Worm (Caenorhabditis elegans) whole organism, young adult: ENCODE results near the gene srh-92.
A peak's percentile ranks its signal among the peaks of the same experiment; 100 is the strongest.

Experiments used
- C06A6.2 ChIP-seq: fragments of 200-800 bp; sonication (Bioruptor generic); conservative IDR thresholded peaks from 2 replicates; pipeline ENCODE4 v1.3.6; 2022; ENCODE audit warnings: missing genetic modification characterization, missing compliant biosample characterization
- D2030.7 ChIP-seq: fragments of 200-800 bp; sonication (Bioruptor generic); IDR thresholded peaks from 2 replicates; pipeline ENCODE4 v1.3.6; 2022; ENCODE audit warnings: missing genetic modification reagents, missing genetic modification characterization, missing compliant biosample characterization
- F22D6.2 ChIP-seq: sonication (generic microtip); optimal IDR thresholded peaks from 2 replicates; lab custom pipeline; 2016; ENCODE audit warnings: mild to moderate bottlenecking, missing genetic modification characterization, missing compliant biosample characterization
- F52B5.7 ChIP-seq: sonication (generic microtip); optimal IDR thresholded peaks from 2 replicates; lab custom pipeline; 2016; ENCODE audit warnings: mild to moderate bottlenecking, missing genetic modification characterization, missing compliant biosample characterization
- K11D2.4 ChIP-seq: fragments of 200-800 bp; sonication (Bioruptor generic); IDR thresholded peaks from 2 replicates; pipeline ENCODE4 v1.3.6; 2022; ENCODE audit warnings: missing genetic modification reagents, missing genetic modification characterization, missing compliant biosample characterization
- T26A5.8 ChIP-seq: sonication (generic microtip); optimal IDR thresholded peaks from 2 replicates; lab custom pipeline; 2016; ENCODE audit warnings: missing genetic modification characterization, missing compliant biosample characterization
- Y53G8AR.9 ChIP-seq: fragments of 200-800 bp; sonication (Bioruptor generic); conservative IDR thresholded peaks from 2 replicates; pipeline ENCODE4 v1.3.6; 2022; ENCODE audit warnings: missing genetic modification reagents, missing genetic modification characterization, missing compliant biosample characterization
- Y79H2A.3 ChIP-seq: fragments of 200-800 bp; sonication (Bioruptor generic); conservative IDR thresholded peaks from 2 replicates; pipeline ENCODE4 v1.3.6; 2022; ENCODE audit warnings: missing genetic modification reagents, missing genetic modification characterization, missing compliant biosample characterization
- Y95B8A.8 ChIP-seq: fragments of 200-800 bp; sonication (Bioruptor generic); IDR thresholded peaks from 2 replicates; pipeline ENCODE4 v1.3.6; 2022; ENCODE audit warnings: missing genetic modification reagents, missing genetic modification characterization, missing compliant biosample characterization
- atf-7 ChIP-seq: sonication (generic microtip); optimal IDR thresholded peaks from 2 replicates; lab custom pipeline; 2017; ENCODE audit warnings: mild to moderate bottlenecking, missing genetic modification characterization, missing compliant biosample characterization
- athp-1 ChIP-seq: sonication (generic microtip); optimal IDR thresholded peaks from 2 replicates; lab custom pipeline; 2017; ENCODE audit warnings: mild to moderate bottlenecking, missing genetic modification characterization, missing compliant biosample characterization
- attf-3 ChIP-seq: fragments of 200-800 bp; sonication (Bioruptor generic); conservative IDR thresholded peaks from 2 replicates; pipeline ENCODE4 v1.3.6; 2022; ENCODE audit warnings: missing genetic modification reagents, missing genetic modification characterization, missing compliant biosample characterization
- attf-5 ChIP-seq: fragments of 200-800 bp; sonication (Bioruptor generic); optimal IDR thresholded peaks from 2 replicates; lab custom pipeline; 2018; ENCODE audit warnings: mild to moderate bottlenecking, missing genetic modification characterization, missing compliant biosample characterization
- attf-6 ChIP-seq: fragments of 200-800 bp; sonication (Bioruptor generic); IDR thresholded peaks from 2 replicates; pipeline ENCODE4 v1.3.6; 2022; ENCODE audit warnings: missing genetic modification reagents, missing genetic modification characterization, missing compliant biosample characterization
- bed-1 ChIP-seq: fragments of 200-800 bp; sonication (Bioruptor generic); IDR thresholded peaks from 2 replicates; pipeline ENCODE4 v1.3.6; 2022; ENCODE audit warnings: missing genetic modification reagents, missing genetic modification characterization, missing compliant biosample characterization
- ccch-3 ChIP-seq: fragments of 200-800 bp; sonication (Bioruptor generic); optimal IDR thresholded peaks from 2 replicates; lab custom pipeline; 2018; ENCODE audit warnings: mild to moderate bottlenecking, missing genetic modification characterization, missing compliant biosample characterization
- cebp-1 ChIP-seq, 2 experiments: fragments of 200-800 bp in 1 of 2; sonication (Bioruptor generic) in 1 of 2; sonication (generic microtip) in 1 of 2; IDR thresholded peaks in 1 of 2; optimal IDR thresholded peaks in 1 of 2; 2 replicates each; pipeline versions ENCODE4 v1.3.6 to Lab custom; 2017 to 2022; ENCODE audit warnings: missing compliant biosample characterization in 2 of 2, missing genetic modification characterization in 2 of 2, mild to moderate bottlenecking in 1 of 2, missing genetic modification reagents in 1 of 2, moderate library complexity in 1 of 2
- cebp-2 ChIP-seq: fragments of 200-800 bp; sonication (Bioruptor generic); IDR thresholded peaks from 2 replicates; pipeline ENCODE4 v1.3.6; 2022; ENCODE audit warnings: missing genetic modification characterization, missing compliant biosample characterization
- ceh-100 ChIP-seq: fragments of 200-800 bp; sonication (Bioruptor generic); IDR thresholded peaks from 2 replicates; pipeline ENCODE4 v1.3.6; 2022; ENCODE audit warnings: missing genetic modification reagents, missing genetic modification characterization, missing compliant biosample characterization
- ceh-40 ChIP-seq: fragments of 200-800 bp; sonication (Bioruptor generic); IDR thresholded peaks from 2 replicates; pipeline ENCODE4 v1.3.6; 2022; ENCODE audit warnings: missing genetic modification characterization, missing compliant biosample characterization
- ceh-79 ChIP-seq: sonication (generic microtip); optimal IDR thresholded peaks from 2 replicates; lab custom pipeline; 2017; ENCODE audit warnings: mild to moderate bottlenecking, missing genetic modification characterization, missing compliant biosample characterization
- die-1 ChIP-seq: sonication (generic microtip); optimal IDR thresholded peaks from 2 replicates; lab custom pipeline; 2016; ENCODE audit warnings: missing genotype, mild to moderate bottlenecking, missing genetic modification characterization, missing compliant biosample characterization
- dpff-1 ChIP-seq: sonication (generic microtip); optimal IDR thresholded peaks from 2 replicates; lab custom pipeline; 2017; ENCODE audit warnings: mild to moderate bottlenecking, missing genetic modification characterization, missing compliant biosample characterization
- ekl-4 ChIP-seq: fragments of 200-800 bp; sonication (Bioruptor generic); IDR thresholded peaks from 2 replicates; pipeline ENCODE4 v1.3.6; 2022; ENCODE audit warnings: missing genetic modification reagents, missing genetic modification characterization, missing compliant biosample characterization
- ets-4 ChIP-seq: fragments of 200-800 bp; sonication (Bioruptor generic); optimal IDR thresholded peaks from 2 replicates; lab custom pipeline; 2018; ENCODE audit warnings: mild to moderate bottlenecking, missing genetic modification characterization, missing compliant biosample characterization
- hrde-1 ChIP-seq: sonication (generic microtip); optimal IDR thresholded peaks from 2 replicates; lab custom pipeline; 2016; ENCODE audit warnings: missing genetic modification characterization, mild to moderate bottlenecking, missing compliant biosample characterization, moderate library complexity, missing genotype, missing genetic modification reagents, borderline replicate concordance
- hsf-1 ChIP-seq: fragments of 200-800 bp; sonication (Bioruptor generic); IDR thresholded peaks from 2 replicates; pipeline ENCODE4 v1.3.6; 2022; ENCODE audit warnings: missing genetic modification reagents, missing genetic modification characterization, missing compliant biosample characterization
- let-526 ChIP-seq: fragments of 200-800 bp; sonication (Bioruptor generic); IDR thresholded peaks from 2 replicates; pipeline ENCODE4 v1.3.6; 2022; ENCODE audit warnings: missing genetic modification reagents, missing genetic modification characterization, missing compliant biosample characterization
- let-607 ChIP-seq, 2 experiments: fragments of 200-800 bp in 1 of 2; sonication (Bioruptor generic) in 1 of 2; sonication (generic microtip) in 1 of 2; optimal IDR thresholded peaks; 2 replicates each; lab custom pipeline; 2016 to 2018; ENCODE audit warnings: mild to moderate bottlenecking in 2 of 2, missing compliant biosample characterization in 2 of 2, missing genetic modification characterization in 2 of 2, moderate library complexity in 2 of 2, missing genotype in 1 of 2
- lin-26 ChIP-seq: fragments of 200-800 bp; sonication (Bioruptor generic); IDR thresholded peaks from 2 replicates; pipeline ENCODE4 v1.3.6; 2022; ENCODE audit warnings: missing genetic modification reagents, missing genetic modification characterization, missing compliant biosample characterization
- lin-40 ChIP-seq: sonication (generic microtip); optimal IDR thresholded peaks from 2 replicates; lab custom pipeline; 2016; ENCODE audit warnings: missing genetic modification characterization, mild to moderate bottlenecking, missing compliant biosample characterization, missing genotype, missing genetic modification reagents
- lin-54 ChIP-seq: fragments of 200-800 bp; sonication (Bioruptor generic); optimal IDR thresholded peaks from 2 replicates; lab custom pipeline; 2018; ENCODE audit warnings: mild to moderate bottlenecking, missing genetic modification characterization, missing compliant biosample characterization
- madf-10 ChIP-seq: sonication (generic microtip); optimal IDR thresholded peaks from 2 replicates; lab custom pipeline; 2016; ENCODE audit warnings: mild to moderate bottlenecking, missing genetic modification characterization, missing compliant biosample characterization
- madf-3 ChIP-seq: fragments of 200-800 bp; sonication (Bioruptor generic); IDR thresholded peaks from 2 replicates; pipeline ENCODE4 v1.3.6; 2022; ENCODE audit warnings: missing genetic modification reagents, missing genetic modification characterization, missing compliant biosample characterization
- madf-8 ChIP-seq: fragments of 200-800 bp; sonication (Bioruptor generic); conservative IDR thresholded peaks from 2 replicates; pipeline ENCODE4 v1.3.6; 2022; ENCODE audit warnings: missing genetic modification reagents, missing genetic modification characterization, missing compliant biosample characterization
- mel-28 ChIP-seq: sonication (generic microtip); optimal IDR thresholded peaks from 2 replicates; lab custom pipeline; 2016; ENCODE audit warnings: borderline replicate concordance, mild to moderate bottlenecking, missing genetic modification characterization, missing compliant biosample characterization
- mes-4 ChIP-seq: sonication (generic microtip); optimal IDR thresholded peaks from 2 replicates; lab custom pipeline; 2016; ENCODE audit warnings: missing genotype, missing genetic modification characterization, missing compliant biosample characterization
- nfyb-1 ChIP-seq: fragments of 200-800 bp; sonication (Bioruptor generic); IDR thresholded peaks from 2 replicates; pipeline ENCODE4 v1.3.6; 2022; ENCODE audit warnings: missing genetic modification reagents, missing genetic modification characterization, missing compliant biosample characterization
- pha-4 ChIP-seq: fragments of 150-350 bp; sonication (generic microtip); optimal IDR thresholded peaks from 2 replicates; lab custom pipeline; 2014; ENCODE audit warnings: missing biosample characterization, missing genetic modification reagents, missing genetic modification characterization
- rcor-1 ChIP-seq: fragments of 200-800 bp; sonication (Bioruptor generic); IDR thresholded peaks from 2 replicates; pipeline ENCODE4 v1.3.6; 2022; ENCODE audit warnings: missing genetic modification reagents, missing genetic modification characterization, missing compliant biosample characterization
- repo-1 ChIP-seq: sonication (generic microtip); optimal IDR thresholded peaks from 2 replicates; lab custom pipeline; 2017; ENCODE audit warnings: mild to moderate bottlenecking, missing genetic modification characterization, missing compliant biosample characterization
- rpc-1 ChIP-seq, 2 experiments: fragments of 150-350 bp in 1 of 2; sonication (generic microtip) in 1 of 2; optimal IDR thresholded peaks; 2 replicates each; lab custom pipeline; 2014 to 2018; ENCODE audit warnings: missing biosample characterization in 1 of 2, missing genetic modification characterization in 1 of 2, missing genetic modification reagents in 1 of 2, missing genotype in 1 of 2
- sea-2 ChIP-seq: fragments of 200-800 bp; sonication (Bioruptor generic); IDR thresholded peaks from 2 replicates; pipeline ENCODE4 v1.3.6; 2022; ENCODE audit warnings: missing genetic modification characterization, missing compliant biosample characterization
- tbp1 ChIP-seq: fragments of 200-800 bp; sonication (Bioruptor generic); optimal IDR thresholded peaks from 2 replicates; lab custom pipeline; 2018; ENCODE audit warnings: mild to moderate bottlenecking, missing genetic modification characterization, missing compliant biosample characterization
- tlf-1 ChIP-seq: fragments of 200-800 bp; sonication (Bioruptor generic); optimal IDR thresholded peaks from 2 replicates; lab custom pipeline; 2018; ENCODE audit warnings: mild to moderate bottlenecking, missing genetic modification characterization, missing compliant biosample characterization
- ztf-18 ChIP-seq: sonication (generic microtip); optimal IDR thresholded peaks from 2 replicates; lab custom pipeline; 2016; ENCODE audit warnings: missing genotype, mild to moderate bottlenecking, missing genetic modification characterization, missing compliant biosample characterization
- ztf-26 ChIP-seq: sonication (generic microtip); optimal IDR thresholded peaks from 2 replicates; lab custom pipeline; 2017; ENCODE audit warnings: missing genetic modification characterization, missing compliant biosample characterization

Gene srh-92

ce11 chrV:7432441-7433146, 28.2 kb downstream of the srh-92 start (continued):
- TF ChIP-seq Y79H2A.3 (GFP tag; lab: Robert Waterston, UW): no peak
- no peak; the same call in 1 of the 2 replicates for TF ChIP-seq lin-26 (GFP tag; lab: Robert Waterston, UW)
- peak; percentile 53 for TF ChIP-seq tlf-1
- peak in 1 of 2 experiments; percentile 42 for TF ChIP-seq let-607 (tag; optimal IDR thresholded peaks at IDR 0.05; lab: Kevin White, UChicago)
- TF ChIP-seq mes-4 (tag; lab: Kevin White, UChicago): no peak
- TF ChIP-seq let-526 (GFP tag; lab: Robert Waterston, UW): no peak
- peak; percentile 78 for TF ChIP-seq repo-1 (tag; lab: Kevin White, UChicago)
- TF ChIP-seq lin-40: no peak
- TF ChIP-seq F52B5.7 (tag; lab: Kevin White, UChicago): peak; percentile 96
- TF ChIP-seq pha-4 (tag; lab: Kevin White, UChicago): peak; percentile 83
- 0 out of 2 replicates have a peak, but pooled peaks have one; percentile 2 for TF ChIP-seq madf-3 (GFP tag; lab: Robert Waterston, UW)
- peak; percentile 91; the same call in 1 of the 2 replicates for TF ChIP-seq Y53G8AR.9
- TF ChIP-seq mel-28: no peak
- TF ChIP-seq atf-7 (tag; lab: Kevin White, UChicago): peak; percentile 39
- peak; percentile 21 for TF ChIP-seq ceh-79 (tag; lab: Kevin White, UChicago)
- no peak for TF ChIP-seq die-1 (tag; lab: Kevin White, UChicago)
- no peak for TF ChIP-seq rpc-1 (optimal IDR thresholded peaks at IDR 0.05; lab: Kevin White, UChicago)
- no peak for TF ChIP-seq rpc-1 (tag; optimal IDR thresholded peaks at IDR 0.05; lab: Kevin White, UChicago)
- TF ChIP-seq Y95B8A.8: peak; percentile 63; the same call in 1 of the 2 replicates
- TF ChIP-seq attf-5 (GFP tag; lab: Kevin White, UChicago): peak; percentile 50
- TF ChIP-seq tbp1 (GFP tag; lab: Kevin White, UChicago): peak; percentile 38
- no peak for TF ChIP-seq T26A5.8 (tag; lab: Kevin White, UChicago)
- TF ChIP-seq attf-3 (GFP tag; lab: Robert Waterston, UW): no peak
- no peak for TF ChIP-seq lin-54 (GFP tag; lab: Kevin White, UChicago)
- TF ChIP-seq bed-1 (GFP tag; lab: Robert Waterston, UW): no peak
- TF ChIP-seq ztf-18 (tag; lab: Kevin White, UChicago): no peak
- TF ChIP-seq rcor-1: no peak
- peak; percentile 46 for TF ChIP-seq athp-1 (tag; lab: Kevin White, UChicago)
- no peak for TF ChIP-seq madf-8 (GFP tag; lab: Robert Waterston, UW)
- TF ChIP-seq hrde-1 (tag; lab: Kevin White, UChicago): no peak
- peak; percentile 40 for TF ChIP-seq ztf-26 (tag; lab: Kevin White, UChicago)
- no peak for TF ChIP-seq D2030.7 (GFP tag; lab: Robert Waterston, UW)
- TF ChIP-seq cebp-2 (GFP tag; lab: Robert Waterston, UW): no peak
- no peak for TF ChIP-seq ccch-3 (GFP tag; lab: Kevin White, UChicago)
- peak; percentile 79 for TF ChIP-seq nfyb-1 (GFP tag; lab: Robert Waterston, UW)
- TF ChIP-seq attf-6 (GFP tag; lab: Robert Waterston, UW): no peak
- 0 out of 2 replicates have a peak, but pooled peaks have one; percentile 6 for TF ChIP-seq ceh-40
- TF ChIP-seq cebp-1 (GFP tag; IDR thresholded peaks at IDR 0.05; lab: Robert Waterston, UW): no peak; the same call in 1 of the 2 replicates
- TF ChIP-seq cebp-1 (tag; optimal IDR thresholded peaks at IDR 0.05; lab: Kevin White, UChicago): peak; percentile 70
- peak; percentile 63 for TF ChIP-seq ets-4 (GFP tag; lab: Kevin White, UChicago)
- no peak for TF ChIP-seq sea-2 (GFP tag; lab: Robert Waterston, UW)
- TF ChIP-seq madf-10: peak; percentile 82
- 0 out of 2 replicates have a peak, but pooled peaks have one; percentile 8 for TF ChIP-seq ekl-4 (GFP tag; lab: Robert Waterston, UW)
- peak; percentile 59 for TF ChIP-seq C06A6.2
- no peak; the same call in 1 of the 2 replicates for TF ChIP-seq K11D2.4
- TF ChIP-seq ceh-100 (GFP tag; lab: Robert Waterston, UW): no peak
- no peak for TF ChIP-seq dpff-1 (tag; lab: Kevin White, UChicago)
- TF ChIP-seq hsf-1 (GFP tag; lab: Robert Waterston, UW): no peak
- no peak for TF ChIP-seq F22D6.2 (tag; lab: Kevin White, UChicago)
